Worm (Caenorhabditis elegans) whole organism, mixed stage, embryonic: Measurements from ENCODE around the gene ZK1236.5.

Experiments used
- ceh-39 ChIP-seq: fragments of 150-350 bp; optimal IDR thresholded peaks from 2 replicates; lab custom pipeline; 2014; ENCODE audit warnings: missing biosample characterization, missing genetic modification characterization
- ceh-43 ChIP-seq: fragments of 200-800 bp; sonication (Bioruptor generic); optimal IDR thresholded peaks from 2 replicates; lab custom pipeline; 2018; ENCODE audit warnings: mild to moderate bottlenecking, missing genetic modification characterization, moderate library complexity, missing compliant biosample characterization
- drap-1 ChIP-seq: fragments of 200-800 bp; sonication (Bioruptor generic); optimal IDR thresholded peaks from 3 replicates; lab custom pipeline; 2018; ENCODE audit warnings: mild to moderate bottlenecking, missing genetic modification characterization, missing compliant biosample characterization
- elt-3 ChIP-seq: fragments of 150-350 bp; optimal IDR thresholded peaks from 2 replicates; lab custom pipeline; 2014; ENCODE audit warnings: missing biosample characterization, missing genetic modification characterization
- flh-1 ChIP-seq: fragments of 200-800 bp; sonication (Bioruptor generic); optimal IDR thresholded peaks from 2 replicates; lab custom pipeline; 2018; ENCODE audit warnings: mild to moderate bottlenecking, missing genetic modification characterization, moderate library complexity, missing compliant biosample characterization
- lin-32 ChIP-seq: fragments of 200-800 bp; sonication (Bioruptor generic); optimal IDR thresholded peaks from 2 replicates; lab custom pipeline; 2018; ENCODE audit warnings: mild to moderate bottlenecking, missing genetic modification characterization, missing compliant biosample characterization
- lsy-2 ChIP-seq: fragments of 150-350 bp; optimal IDR thresholded peaks from 2 replicates; lab custom pipeline; 2014; ENCODE audit warnings: missing biosample characterization, missing genetic modification characterization
- mep-1 ChIP-seq: fragments of 150-350 bp; optimal IDR thresholded peaks from 2 replicates; lab custom pipeline; 2017; ENCODE audit warnings: missing biosample characterization, missing genetic modification reagents, missing genetic modification characterization, inconsistent platforms
- nhr-12 ChIP-seq: fragments of 150-350 bp; optimal IDR thresholded peaks from 2 replicates; lab custom pipeline; 2014; ENCODE audit warnings: missing biosample characterization, missing genetic modification characterization
- nhr-28 ChIP-seq: fragments of 150-350 bp; optimal IDR thresholded peaks from 2 replicates; lab custom pipeline; 2014; ENCODE audit warnings: missing biosample characterization, missing genetic modification characterization
- nhr-76 ChIP-seq: sonication (generic microtip); optimal IDR thresholded peaks from 2 replicates; lab custom pipeline; 2017; ENCODE audit warnings: missing biosample characterization, missing genetic modification characterization
- pha-4 ChIP-seq: fragments of 150-350 bp; optimal IDR thresholded peaks from 2 replicates; lab custom pipeline; 2018; ENCODE audit warnings: missing biosample characterization, missing genetic modification reagents, missing genetic modification characterization
- snpc-4 ChIP-seq: fragments of 150-350 bp; optimal IDR thresholded peaks from 2 replicates; lab custom pipeline; 2014; ENCODE audit warnings: missing biosample characterization, missing genetic modification characterization

DNA sequence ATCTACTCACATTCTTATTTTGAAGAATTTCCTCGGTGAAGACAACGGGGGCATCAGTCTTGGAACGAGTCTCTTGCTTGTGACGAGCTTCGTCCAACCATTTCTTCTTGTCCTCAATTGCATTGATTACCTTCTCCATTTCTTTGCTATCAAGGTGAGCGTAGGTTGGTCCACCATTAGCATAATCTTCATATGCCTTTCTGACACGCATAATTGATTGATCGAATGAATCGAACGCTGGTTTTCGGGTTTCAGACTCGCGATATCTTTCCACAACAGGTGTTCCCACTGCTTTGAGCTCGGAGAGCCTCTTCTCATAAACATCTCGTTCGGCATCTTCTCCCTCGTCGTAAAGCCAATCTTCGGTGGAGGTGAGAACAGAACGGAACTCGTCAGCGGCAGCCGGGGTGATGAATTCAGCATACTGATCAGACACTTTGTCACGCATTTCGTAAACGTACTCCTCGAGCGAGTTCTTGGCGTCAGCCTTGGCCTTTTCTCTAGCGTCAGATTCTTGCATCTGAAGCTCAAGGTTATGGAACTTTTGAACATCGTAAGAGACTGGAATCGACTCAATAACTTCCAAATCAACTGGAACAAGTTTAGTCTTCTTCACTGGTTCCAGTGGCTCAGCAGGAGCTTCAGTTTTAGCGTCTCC lies 12.5 kb upstream of the ZK1236.5 start:
- TF ChIP-seq flh-1 (GFP tag; lab: Kevin White, UChicago): no peak
- no peak for TF ChIP-seq nhr-12
- TF ChIP-seq lsy-2: no peak
- no peak for TF ChIP-seq lin-32 (GFP tag; lab: Kevin White, UChicago)
- TF ChIP-seq drap-1 (GFP tag; lab: Kevin White, UChicago): no peak
- no peak for TF ChIP-seq mep-1 (tag; lab: Kevin White, UChicago)
- TF ChIP-seq elt-3 (tag; lab: Kevin White, UChicago): no peak
- no peak for TF ChIP-seq ceh-39 (tag; lab: Kevin White, UChicago)
- TF ChIP-seq pha-4: no peak
- TF ChIP-seq nhr-28 (tag; lab: Kevin White, UChicago): no peak
- TF ChIP-seq snpc-4 (tag; lab: Kevin White, UChicago): no peak
- TF ChIP-seq nhr-76: no peak
- no peak for TF ChIP-seq ceh-43 (GFP tag; lab: Kevin White, UChicago)
